Worm (Caenorhabditis elegans) whole organism, L2 larva: ENCODE measurements around the gene K02C4.2.

ENCODE experiments used
- ZK546.5 ChIP-seq: sonication (generic microtip); optimal IDR thresholded peaks from 2 replicates; lab custom pipeline; 2017; ENCODE audit warnings: missing biosample characterization, missing genetic modification characterization
- ceh-16 ChIP-seq: fragments of 150-350 bp; optimal IDR thresholded peaks from 2 replicates; lab custom pipeline; 2014; ENCODE audit warnings: missing biosample characterization, missing genetic modification characterization
- egl-27 ChIP-seq: sonication (generic microtip); optimal IDR thresholded peaks from 3 replicates; lab custom pipeline; 2017; ENCODE audit warnings: missing biosample characterization, missing genetic modification reagents, missing genetic modification characterization
- skn-1 ChIP-seq: sonication (generic microtip); optimal IDR thresholded peaks from 2 replicates; lab custom pipeline; 2017; ENCODE audit warnings: missing biosample characterization, missing genetic modification characterization
- snpc-4 ChIP-seq: fragments of 150-350 bp; optimal IDR thresholded peaks from 2 replicates; lab custom pipeline; 2014; ENCODE audit warnings: missing biosample characterization, missing genetic modification characterization
- unc-39 ChIP-seq: fragments of 150-350 bp; optimal IDR thresholded peaks from 2 replicates; lab custom pipeline; 2014; ENCODE audit warnings: missing biosample characterization, missing genetic modification characterization
- unc-62 ChIP-seq: fragments of 150-350 bp; optimal IDR thresholded peaks from 2 replicates; lab custom pipeline; 2014; ENCODE audit warnings: missing biosample characterization, missing genetic modification reagents, missing genetic modification characterization
- ztf-4 ChIP-seq: fragments of 150-350 bp; optimal IDR thresholded peaks from 2 replicates; lab custom pipeline; 2014; ENCODE audit warnings: missing biosample characterization, missing genetic modification characterization

DNA sequence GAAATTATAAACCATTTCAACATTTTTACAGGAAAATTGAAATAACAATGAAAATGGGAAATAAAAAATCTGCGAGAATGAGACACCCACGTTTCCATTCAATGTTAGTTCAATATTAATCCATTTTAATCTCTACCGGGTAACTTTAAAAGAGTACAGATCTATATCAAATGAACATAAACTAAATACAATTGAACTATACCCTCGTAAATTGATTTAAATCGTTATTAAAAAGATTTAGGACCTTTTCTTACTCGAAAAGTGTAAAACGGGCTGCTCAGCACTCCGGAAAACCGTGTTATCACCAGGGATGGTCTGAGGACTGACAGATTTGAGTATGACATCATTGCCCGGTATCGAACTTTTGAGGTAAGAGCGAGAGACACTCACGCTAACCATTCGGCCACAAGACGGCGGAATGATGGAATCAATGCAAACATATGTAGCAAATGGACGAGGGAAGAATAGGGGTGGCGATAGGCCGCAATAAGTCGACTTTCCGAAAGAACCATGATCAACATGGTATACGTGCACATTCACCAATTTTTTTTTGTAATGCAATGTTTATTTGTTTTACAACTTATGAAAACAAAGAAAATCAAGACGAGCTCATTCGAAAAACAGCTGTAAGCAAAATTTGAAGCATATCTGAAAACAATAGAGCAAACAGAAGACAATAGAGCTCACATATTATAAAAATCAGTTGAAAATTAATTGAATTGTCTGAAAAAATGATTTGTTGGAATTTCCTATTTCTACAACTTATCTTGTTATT lies 31.5 kb downstream of the K02C4.2 start, which contains the start of the genes chst-1 and C41C4.9:
- TF ChIP-seq ceh-16 (tag; lab: Kevin White, UChicago) (peak; percentile 14), unc-62 (GFP tag; lab: Kevin White, UChicago) (no peak), ztf-4 (peak; percentile 53), skn-1 (tag; lab: Kevin White, UChicago) (no peak), egl-27 (peak; percentile 64), unc-39 (tag; lab: Kevin White, UChicago) (no peak), ZK546.5 (no peak), snpc-4 (tag; lab: Kevin White, UChicago) (no peak)
